Worm (Caenorhabditis elegans) whole organism, L3 larva: ENCODE measurements around the gene par-5.
"Not testable (repeated sequence)": the region's sequence is repeated elsewhere in the genome, so short reads cannot be mapped to it uniquely, and the experiment has no call there.

Experiments used
- R02D3.7 ChIP-seq: fragments of 150-350 bp; optimal IDR thresholded peaks from 2 replicates; lab custom pipeline; 2014; ENCODE audit warnings: missing biosample characterization, missing genetic modification characterization
- ama-1 ChIP-seq: fragments of 150-350 bp; optimal IDR thresholded peaks from 2 replicates; lab custom pipeline; 2018
- ceh-16 ChIP-seq: sonication (generic microtip); optimal IDR thresholded peaks from 2 replicates; lab custom pipeline; 2017; ENCODE audit warnings: missing biosample characterization, missing genetic modification characterization
- ceh-28 ChIP-seq: fragments of 150-350 bp; optimal IDR thresholded peaks from 2 replicates; lab custom pipeline; 2014; ENCODE audit warnings: missing biosample characterization, missing genetic modification reagents, missing genetic modification characterization
- ceh-82 ChIP-seq: fragments of 150-350 bp; optimal IDR thresholded peaks from 2 replicates; lab custom pipeline; 2014; ENCODE audit warnings: missing biosample characterization, missing genetic modification characterization
- ceh-9 ChIP-seq: sonication (generic microtip); optimal IDR thresholded peaks from 2 replicates; lab custom pipeline; 2018; ENCODE audit warnings: missing biosample characterization, missing genetic modification characterization
- daf-12 ChIP-seq: fragments of 150-350 bp; optimal IDR thresholded peaks from 2 replicates; lab custom pipeline; 2014; ENCODE audit warnings: missing biosample characterization, missing genetic modification reagents, missing genetic modification characterization
- elt-1 ChIP-seq: fragments of 150-350 bp; optimal IDR thresholded peaks from 2 replicates; lab custom pipeline; 2014; ENCODE audit warnings: missing biosample characterization, missing genetic modification characterization
- elt-2 ChIP-seq: sonication (generic microtip); optimal IDR thresholded peaks from 2 replicates; lab custom pipeline; 2016; ENCODE audit warnings: missing genetic modification reagents, mild to moderate bottlenecking, missing genetic modification characterization, missing compliant biosample characterization
- elt-3 ChIP-seq, 3 experiments: fragments of 150-350 bp in 1 of 3; sonication (generic microtip) in 2 of 3; optimal IDR thresholded peaks; 2 replicates in 2 of 3; 4 replicates in 1 of 3; lab custom pipeline; 2014 to 2017; ENCODE audit warnings: missing biosample characterization in 3 of 3, missing genetic modification characterization in 3 of 3
- fkh-10 ChIP-seq: sonication (generic microtip); optimal IDR thresholded peaks from 2 replicates; lab custom pipeline; 2017; ENCODE audit warnings: missing biosample characterization, missing genetic modification reagents, missing genetic modification characterization
- fos-1 ChIP-seq: fragments of 150-350 bp; optimal IDR thresholded peaks from 2 replicates; lab custom pipeline; 2014; ENCODE audit warnings: missing biosample characterization, missing genetic modification characterization
- hmg-11 ChIP-seq: sonication (generic microtip); optimal IDR thresholded peaks from 2 replicates; lab custom pipeline; 2016; ENCODE audit warnings: missing genetic modification characterization, missing compliant biosample characterization
- jun-1 ChIP-seq: fragments of 150-350 bp; optimal IDR thresholded peaks from 2 replicates; lab custom pipeline; 2014; ENCODE audit warnings: missing biosample characterization, missing genetic modification reagents, missing genetic modification characterization
- lin-39 ChIP-seq: fragments of 150-350 bp; optimal IDR thresholded peaks from 2 replicates; lab custom pipeline; 2018; ENCODE audit warnings: missing biosample characterization, missing genetic modification reagents, missing genetic modification characterization
- lsy-12 ChIP-seq: sonication (generic microtip); optimal IDR thresholded peaks from 2 replicates; lab custom pipeline; 2016; ENCODE audit warnings: mild to moderate bottlenecking, missing genetic modification characterization, missing compliant biosample characterization
- mdl-1 ChIP-seq: fragments of 150-350 bp; optimal IDR thresholded peaks from 2 replicates; lab custom pipeline; 2014; ENCODE audit warnings: missing biosample characterization, missing genetic modification characterization
- mml-1 ChIP-seq: fragments of 150-350 bp; sonication (generic microtip); optimal IDR thresholded peaks from 3 replicates; lab custom pipeline; 2014; ENCODE audit warnings: missing biosample characterization, missing genetic modification characterization
- nfya-1 ChIP-seq: sonication (generic microtip); optimal IDR thresholded peaks from 2 replicates; lab custom pipeline; 2017; ENCODE audit warnings: missing genetic modification characterization, mild to moderate bottlenecking, missing compliant biosample characterization, antibody characterized with exemption, moderate library complexity; ENCODE audit not compliant: insufficient read depth
- nhr-12 ChIP-seq: fragments of 150-350 bp; optimal IDR thresholded peaks from 2 replicates; lab custom pipeline; 2014; ENCODE audit warnings: missing biosample characterization, missing genetic modification characterization
- nhr-23 ChIP-seq: fragments of 150-350 bp; optimal IDR thresholded peaks from 2 replicates; lab custom pipeline; 2014; ENCODE audit warnings: missing biosample characterization, missing genetic modification reagents, missing genetic modification characterization
- nhr-237 ChIP-seq: fragments of 150-350 bp; optimal IDR thresholded peaks from 2 replicates; lab custom pipeline; 2014; ENCODE audit warnings: missing biosample characterization, missing genetic modification characterization
- nhr-25 ChIP-seq: sonication (generic microtip); optimal IDR thresholded peaks from 2 replicates; lab custom pipeline; 2017; ENCODE audit warnings: missing biosample characterization, missing genetic modification characterization
- nhr-28 ChIP-seq: fragments of 150-350 bp; optimal IDR thresholded peaks from 2 replicates; lab custom pipeline; 2014; ENCODE audit warnings: missing biosample characterization, missing genetic modification characterization
- nhr-76 ChIP-seq: fragments of 150-350 bp; sonication (generic microtip); optimal IDR thresholded peaks from 5 replicates; lab custom pipeline; 2014; ENCODE audit warnings: missing biosample characterization, missing genetic modification characterization
- nhr-77 ChIP-seq: fragments of 150-350 bp; optimal IDR thresholded peaks from 2 replicates; lab custom pipeline; 2014; ENCODE audit warnings: missing biosample characterization, missing genetic modification characterization
- pha-4 ChIP-seq: fragments of 150-350 bp; optimal IDR thresholded peaks from 2 replicates; lab custom pipeline; 2014; ENCODE audit warnings: missing biosample characterization, missing genetic modification reagents, missing genetic modification characterization
- pqm-1 ChIP-seq: fragments of 150-350 bp; optimal IDR thresholded peaks from 2 replicates; lab custom pipeline; 2017; ENCODE audit warnings: missing biosample characterization, missing genetic modification characterization, inconsistent platforms
- skn-1 ChIP-seq: fragments of 150-350 bp; optimal IDR thresholded peaks from 2 replicates; lab custom pipeline; 2014; ENCODE audit warnings: missing biosample characterization, missing genetic modification characterization
- snpc-4 ChIP-seq: fragments of 150-350 bp; optimal IDR thresholded peaks from 2 replicates; lab custom pipeline; 2014; ENCODE audit warnings: missing biosample characterization, missing genetic modification characterization
- unc-39 ChIP-seq: sonication (generic microtip); optimal IDR thresholded peaks from 4 replicates; lab custom pipeline; 2017; ENCODE audit warnings: missing biosample characterization, missing genetic modification characterization
- unc-62 ChIP-seq: fragments of 150-350 bp; sonication (generic microtip); optimal IDR thresholded peaks from 4 replicates; lab custom pipeline; 2014; ENCODE audit warnings: missing biosample characterization, missing genetic modification reagents, missing genetic modification characterization
- zag-1 ChIP-seq: fragments of 150-350 bp; optimal IDR thresholded peaks from 2 replicates; lab custom pipeline; 2014; ENCODE audit warnings: missing biosample characterization, missing genetic modification characterization
- ztf-11 ChIP-seq: fragments of 150-350 bp; optimal IDR thresholded peaks from 2 replicates; lab custom pipeline; 2014; ENCODE audit warnings: missing biosample characterization, missing genetic modification characterization

Gene par-5

ce11 chrIV:11847771-11848312 lies 26.1 kb upstream of the par-5 start, which contains the start of the genes F38H4.6 and F38H4.4:
Gene F38H4.6, minus strand, starts transcription at chrIV:11847871.
Gene F38H4.4, plus strand, starts transcription at chrIV:11848262.
- TF ChIP-seq ceh-28 (tag; lab: Kevin White, UChicago) (no peak), daf-12 (no peak), nhr-237 (tag; lab: Kevin White, UChicago) (no peak), zag-1 (tag; lab: Kevin White, UChicago) (no peak), unc-62 (no peak), lsy-12 (tag; lab: Kevin White, UChicago) (no peak), jun-1 (tag; lab: Kevin White, UChicago) (no peak), mdl-1 (tag; lab: Kevin White, UChicago) (no peak), elt-3 (tag; optimal IDR thresholded peaks at IDR 0.05; lab: Kevin White, UChicago) (no peak), fkh-10 (no peak), nfya-1 (tag; lab: Kevin White, UChicago) (no peak), nhr-77 (tag; lab: Kevin White, UChicago) (no peak), mml-1 (tag; lab: Kevin White, UChicago) (no peak), elt-1 (tag; lab: Kevin White, UChicago) (no peak), ceh-9 (tag; lab: Kevin White, UChicago) (no peak)
- TF ChIP-seq, all 47 proteins: peak for 0

- TF ChIP-seq R02D3.7 (no peak), nhr-77 (tag; lab: Kevin White, UChicago) (no peak), pha-4 (tag; lab: Kevin White, UChicago) (peak; percentile 56), lin-39 (tag; lab: Kevin White, UChicago) (no peak), hmg-11 (no peak), mdl-1 (tag; lab: Kevin White, UChicago) (no peak), nhr-25 (tag; lab: Kevin White, UChicago) (no peak)
These were observed 20.4 kb upstream of the par-5 start, which contains the start of gene F38H4.3 for ce11 chrIV:11842121-11842520. Gene F38H4.3, plus strand, starts transcription at chrIV:11842421.

ce11 chrIV:11838657-11839056 lies 16.9 kb upstream of the par-5 start, which contains the start of gene fbxb-3:
Gene fbxb-3, plus strand, starts transcription at chrIV:11838957.
- TF ChIP-seq mml-1 (tag; lab: Kevin White, UChicago) (no peak), elt-2 (no peak), nhr-12 (tag; lab: Kevin White, UChicago) (no peak), daf-12 (no peak), nhr-25 (tag; lab: Kevin White, UChicago) (no peak), ama-1 (lab: Kevin White, UChicago) (no peak), pqm-1 (tag; lab: Kevin White, UChicago) (no peak), snpc-4 (tag; lab: Kevin White, UChicago) (no peak)

- TF ChIP-seq skn-1 (tag; lab: Kevin White, UChicago) (no peak), ceh-16 (tag; lab: Kevin White, UChicago) (no peak), lsy-12 (tag; lab: Kevin White, UChicago) (no peak), hmg-11 (no peak), nhr-23 (tag; lab: Kevin White, UChicago) (no peak), nhr-25 (tag; lab: Kevin White, UChicago) (no peak), unc-39 (no peak), lin-39 (tag; lab: Kevin White, UChicago) (no peak), fos-1 (tag; lab: Kevin White, UChicago) (no peak), nhr-28 (tag; lab: Kevin White, UChicago) (no peak), ztf-11 (tag; lab: Kevin White, UChicago) (no peak), nhr-237 (tag; lab: Kevin White, UChicago) (no peak), nhr-12 (tag; lab: Kevin White, UChicago) (no peak), nhr-76 (tag; lab: Kevin White, UChicago) (no peak)
These were observed 11.7 kb upstream of the par-5 start, which contains the start of gene M117.4 for ce11 chrIV:11833456-11833855. Gene M117.4, minus strand, starts transcription at chrIV:11833556.

ce11 chrIV:11828012-11828411 lies 6.3 kb upstream of the par-5 start, which contains the start of gene M117.6:
Gene M117.6, minus strand, starts transcription at chrIV:11828112.
- TF ChIP-seq elt-2; zag-1 (tag; lab: Kevin White, UChicago); ceh-82: not testable (repeated sequence)
